Worm (Caenorhabditis elegans): ENCODE data around the gene C04H5.1.
A peak's percentile ranks its signal among the peaks of the same experiment; 100 is the strongest.

C04H5.1 gene

DNA sequence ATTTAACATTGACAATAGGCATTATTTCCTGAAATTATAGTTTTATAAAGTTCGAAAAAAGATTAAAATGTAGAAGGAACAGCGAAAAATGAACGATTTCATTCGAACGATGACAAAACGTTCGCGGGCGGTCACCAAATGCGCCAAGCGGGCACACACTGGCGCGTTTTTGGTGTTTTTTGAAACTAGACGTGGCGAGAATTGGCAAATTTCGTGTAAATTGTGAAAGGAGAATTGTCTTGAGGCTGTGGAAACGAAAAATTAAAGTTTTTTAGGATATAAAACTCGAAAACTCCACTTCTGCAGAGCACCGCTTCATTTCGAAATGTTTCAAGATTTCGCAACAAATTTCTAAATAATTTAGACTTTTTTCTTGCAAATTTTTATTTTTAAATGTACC lies 45.4 kb upstream of the C04H5.1 start, which contains the start of gene usp-14 (continued):
- TF ChIP-seq dpl-1 (GFP tag; optimal IDR thresholded peaks at IDR 0.05) (peak; percentile 86), nhr-76 (tag; optimal IDR thresholded peaks at IDR 0.05) (no peak), unc-62 (GFP tag; optimal IDR thresholded peaks at IDR 0.05 in 1 of 2) (no peak), unc-62 (tag; optimal IDR thresholded peaks at IDR 0.05) (no peak), lir-3 (tag; optimal IDR thresholded peaks at IDR 0.05) (no peak), ceh-28 (tag; optimal IDR thresholded peaks at IDR 0.05) (no peak)

DNA sequence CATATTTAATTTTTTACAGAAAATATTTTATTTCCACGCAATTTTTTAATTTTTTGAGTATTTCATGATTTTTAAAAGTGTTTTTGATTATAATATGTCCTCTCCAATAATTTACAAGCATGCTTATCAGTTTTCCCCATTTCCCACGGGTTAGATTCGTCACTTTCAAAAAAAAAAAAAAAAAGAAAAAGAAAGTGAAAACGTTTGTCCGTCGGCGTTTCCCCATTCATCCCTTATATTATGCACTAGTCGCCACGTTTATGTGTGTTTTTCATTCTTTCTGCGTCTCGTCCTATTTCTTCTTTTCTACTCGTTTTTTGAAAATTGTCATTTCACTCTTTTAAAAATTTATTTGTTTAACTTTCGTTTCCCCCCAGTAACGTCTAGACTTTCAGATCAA lies 44.7 kb upstream of the C04H5.1 start, which contains the start of gene vnut-1:
Gene vnut-1, plus strand, starts transcription at position 396 of the 400 bp plus-strand sequence.
- TF ChIP-seq mdl-1 (tag; optimal IDR thresholded peaks at IDR 0.05) = peak in 1 of 2 experiments; percentile 72
- peak; percentile 55 for TF ChIP-seq hlh-30 (tag; optimal IDR thresholded peaks at IDR 0.05; ENCODE audit: insufficient read depth)
- TF ChIP-seq lsy-2 (tag; optimal IDR thresholded peaks at IDR 0.05) = peak in 1 of 2 experiments; percentile 66
- no peak for TF ChIP-seq unc-62 (GFP tag; optimal IDR thresholded peaks at IDR 0.05 in 1 of 2)
- TF ChIP-seq unc-62 (tag; optimal IDR thresholded peaks at IDR 0.05) = no peak
- TF ChIP-seq hmg-1.1 (GFP tag; IDR thresholded peaks at IDR 0.05) = peak; percentile 37; the same call in 1 of the 2 replicates
- peak; percentile 66 for TF ChIP-seq mep-1 (tag; optimal IDR thresholded peaks at IDR 0.05)
- no peak for TF ChIP-seq saeg-2 (GFP tag; IDR thresholded peaks at IDR 0.05)
- TF ChIP-seq F37D6.2 (tag; optimal IDR thresholded peaks at IDR 0.05) = no peak
- no peak for TF ChIP-seq duxl-1 (tag; optimal IDR thresholded peaks at IDR 0.05; ENCODE audit: poor library complexity)
- peak; percentile 68 for TF ChIP-seq cey-2 (tag; optimal IDR thresholded peaks at IDR 0.05; ENCODE audit: borderline replicate concordance, insufficient read depth)
- TF ChIP-seq nhr-77 (tag; optimal IDR thresholded peaks at IDR 0.05) = peak; percentile 92
- TF ChIP-seq hlh-11 (tag; optimal IDR thresholded peaks at IDR 0.05) = peak; percentile 32
- TF ChIP-seq Y75B8A.6 (GFP tag; IDR thresholded peaks at IDR 0.05) = no peak
- peak in 1 of 2 experiments; percentile 62 for TF ChIP-seq hif-1 (tag; optimal IDR thresholded peaks at IDR 0.05)
- TF ChIP-seq attf-4 (tag; optimal IDR thresholded peaks at IDR 0.05) = no peak
- TF ChIP-seq dve-1 (tag; optimal IDR thresholded peaks at IDR 0.05; ENCODE audit: insufficient read depth) = peak; percentile 59
- peak; percentile 29 for TF ChIP-seq dpl-1 (GFP tag; optimal IDR thresholded peaks at IDR 0.05)
- peak; percentile 78 for TF ChIP-seq nhr-28 (tag; optimal IDR thresholded peaks at IDR 0.05)
- TF ChIP-seq aha-1 (tag) = peak; percentile 97
- no peak for TF ChIP-seq ctbp-1 (GFP tag; IDR thresholded peaks at IDR 0.05)
- no peak for TF ChIP-seq nhr-102 (tag; optimal IDR thresholded peaks at IDR 0.05)
- TF ChIP-seq ceh-82 (tag; optimal IDR thresholded peaks at IDR 0.05) = no peak
- no peak for TF ChIP-seq nhr-6 (tag; optimal IDR thresholded peaks at IDR 0.05)
- no peak for TF ChIP-seq dmd-9 (GFP tag; IDR thresholded peaks at IDR 0.05)
- peak; percentile 43 for TF ChIP-seq dmd-6 (GFP tag; IDR thresholded peaks at IDR 0.05)
- TF ChIP-seq lir-3 (tag; optimal IDR thresholded peaks at IDR 0.05) = no peak
- TF ChIP-seq vab-7 (GFP tag; IDR thresholded peaks at IDR 0.05) = no peak
- no peak for TF ChIP-seq zip-11 (GFP tag; IDR thresholded peaks at IDR 0.05)
- no peak for TF ChIP-seq daf-16 (GFP tag; optimal IDR thresholded peaks at IDR 0.05)
- TF ChIP-seq daf-16 (tag; optimal IDR thresholded peaks at IDR 0.05) = peak; percentile 70
- TF ChIP-seq pqm-1 (tag; optimal IDR thresholded peaks at IDR 0.05) = peak; percentile 79
- TF ChIP-seq nhr-48 (tag; optimal IDR thresholded peaks at IDR 0.05) = peak; percentile 57

DNA sequence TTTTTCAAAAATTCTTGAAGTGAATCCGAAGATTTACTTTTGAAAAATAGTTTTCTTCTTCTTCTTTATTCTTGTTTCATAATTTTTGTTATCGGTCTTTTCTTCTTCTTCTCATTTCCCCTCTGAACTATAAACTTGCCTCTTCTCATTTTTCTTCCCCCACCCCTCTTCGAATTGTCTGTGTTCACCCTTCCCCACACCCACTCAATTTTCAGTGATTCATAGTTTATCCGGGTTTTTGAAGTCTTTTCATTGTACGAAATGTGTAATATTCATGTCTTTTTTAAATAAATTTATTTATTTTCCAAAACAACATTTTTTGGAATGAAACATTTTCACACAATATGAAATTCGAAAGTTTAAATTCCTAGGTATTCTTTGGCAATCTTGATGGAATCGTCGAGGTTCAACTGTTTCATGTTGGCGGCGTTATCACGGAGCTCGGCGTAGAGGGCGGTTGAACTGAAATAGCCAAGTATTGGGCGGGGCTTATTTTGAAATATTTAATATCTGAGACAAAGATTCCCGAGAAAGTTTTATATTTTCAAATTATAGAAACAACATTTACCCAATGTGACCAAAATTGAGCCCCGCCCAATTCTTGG lies 41.4 kb upstream of the C04H5.1 start:
- no peak for TF ChIP-seq ZK546.5 (tag; optimal IDR thresholded peaks at IDR 0.05)
- no peak for TF ChIP-seq Y48G9A.11 (GFP tag; IDR thresholded peaks at IDR 0.05)
- TF ChIP-seq zfp-3 (GFP tag; conservative IDR thresholded peaks at IDR 0.05) = 0 out of 2 replicates have a peak, but pooled peaks have one; percentile 9
- TF ChIP-seq mep-1 (tag; optimal IDR thresholded peaks at IDR 0.05) = peak; percentile 13

Measured in whole organism, L4 larva.